Fruit fly (Drosophila melanogaster): ENCODE results near the gene SNF4Agamma.
A peak's percentile ranks its signal among the peaks of the same experiment; 100 is the strongest.

The SNF4Agamma gene

DNA sequence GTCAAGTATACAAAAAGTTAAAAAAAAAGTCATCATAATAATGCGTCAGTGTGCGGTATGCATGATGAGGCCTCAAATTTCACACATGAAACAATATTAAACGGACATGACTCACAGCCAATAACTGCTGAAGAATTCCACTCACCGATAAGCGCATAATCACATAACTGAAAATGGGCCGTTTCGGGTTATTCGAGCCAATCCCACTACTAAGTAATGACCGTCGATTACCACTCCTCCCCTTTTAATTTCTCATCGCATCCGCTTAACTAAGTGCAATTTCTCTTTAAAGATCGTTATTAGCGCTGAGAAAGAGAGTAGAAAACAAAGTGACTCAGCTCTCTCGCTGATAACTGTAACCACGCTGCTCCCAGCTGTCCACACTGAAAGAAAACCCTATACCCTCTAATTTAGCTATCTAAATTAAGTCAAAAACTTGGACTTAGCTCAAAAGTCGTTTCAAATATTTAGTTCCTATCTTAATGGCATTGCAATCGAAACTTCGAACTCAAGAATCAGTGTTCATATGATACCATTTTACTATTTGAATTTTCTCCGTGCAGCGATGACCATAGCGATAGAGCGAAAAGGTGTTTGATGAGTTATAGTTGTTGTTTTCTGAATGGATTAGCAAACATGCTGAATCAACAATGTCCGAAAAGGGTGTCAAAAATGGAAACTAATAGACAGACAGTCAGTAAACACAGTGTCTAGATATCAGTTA is 27.6 kb upstream of the SNF4Agamma start:
- peak; percentile 77 for TF ChIP-seq CG17806 (tag; optimal IDR thresholded peaks at IDR 0.05)
- TF ChIP-seq rn (GFP tag; IDR thresholded peaks at IDR 0.05) = peak; percentile 38; the same call in 1 of the 2 replicates
- 0 out of 2 replicates have a peak, but pooled peaks have one; percentile 10 for TF ChIP-seq CG10348 (GFP tag; IDR thresholded peaks at IDR 0.05)
- peak; percentile 91 for TF ChIP-seq Ets98B (GFP tag; IDR thresholded peaks at IDR 0.05)
- TF ChIP-seq CG15710 (tag; optimal IDR thresholded peaks at IDR 0.05) = peak; percentile 49
- TF ChIP-seq CG12605 (GFP tag; IDR thresholded peaks at IDR 0.05) = peak; percentile 90
- TF ChIP-seq Pif1A (GFP tag; optimal IDR thresholded peaks at IDR 0.05) = no peak
- no peak for TF ChIP-seq D1 (tag; optimal IDR thresholded peaks at IDR 0.05)
- TF ChIP-seq CG8159 (tag; optimal IDR thresholded peaks at IDR 0.05) = peak; percentile 61
- peak; percentile 8 for TF ChIP-seq gl (tag; optimal IDR thresholded peaks at IDR 0.05)
- no peak for TF ChIP-seq CG34367 (tag; optimal IDR thresholded peaks at IDR 0.05)
- TF ChIP-seq fd96Ca (GFP tag; IDR thresholded peaks at IDR 0.05) = peak; percentile 88
- peak; percentile 86 for TF ChIP-seq CG32121 (GFP tag; IDR thresholded peaks at IDR 0.05)
- peak; percentile 85 for TF ChIP-seq CG8301 (tag; optimal IDR thresholded peaks at IDR 0.05)
- TF ChIP-seq Pif1B (GFP tag; optimal IDR thresholded peaks at IDR 0.05) = peak; percentile 78
- peak; percentile 92 for TF ChIP-seq CG4496 (GFP tag; IDR thresholded peaks at IDR 0.05)
- TF ChIP-seq CG13204 (GFP tag; optimal IDR thresholded peaks at IDR 0.05) = no peak
- no peak for TF ChIP-seq CG14655 (GFP tag; optimal IDR thresholded peaks at IDR 0.05)
- TF ChIP-seq CG9948 (tag; optimal IDR thresholded peaks at IDR 0.05) = peak; percentile 62
- peak; percentile 56 for TF ChIP-seq Snoo (tag; optimal IDR thresholded peaks at IDR 0.05)
- TF ChIP-seq EcR (GFP tag; optimal IDR thresholded peaks at IDR 0.05) = no peak

DNA sequence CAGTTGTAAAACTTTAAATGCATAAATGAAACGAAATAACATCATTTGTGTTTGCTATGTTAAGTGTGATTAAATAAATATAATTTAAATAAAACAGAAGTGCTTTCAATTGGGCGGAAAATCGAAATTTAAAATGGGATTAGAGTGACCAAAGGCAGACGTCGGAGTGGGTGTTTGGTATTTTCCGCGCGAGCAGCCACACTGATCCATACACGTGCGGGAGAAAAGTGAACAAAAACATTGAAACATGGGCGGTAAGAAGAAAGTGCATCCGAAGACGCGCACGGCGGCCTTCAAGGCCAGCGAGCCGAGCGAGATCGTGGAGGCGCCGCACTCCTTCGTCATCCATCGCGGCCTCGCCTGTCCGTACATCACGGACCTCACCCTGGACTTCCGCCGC is 24.5 kb upstream of the SNF4Agamma start, which contains the start of gene ppan:
ppan (plus strand) TSS at position 198 of the 400 bp plus-strand sequence.
- TF ChIP-seq CG10348 (GFP tag; IDR thresholded peaks at IDR 0.05) = no peak
- TF ChIP-seq CG34367 (tag; optimal IDR thresholded peaks at IDR 0.05) = no peak

- TF ChIP-seq CG12605 (GFP tag; IDR thresholded peaks at IDR 0.05) = no peak; the same call in 1 of the 2 replicates
- TF ChIP-seq D1 (tag; optimal IDR thresholded peaks at IDR 0.05) = no peak
- no peak for TF ChIP-seq Pif1A (GFP tag; optimal IDR thresholded peaks at IDR 0.05)
- peak; percentile 44 for TF ChIP-seq Ets98B (GFP tag; IDR thresholded peaks at IDR 0.05)
- TF ChIP-seq CG32121 (GFP tag; IDR thresholded peaks at IDR 0.05) = no peak
- 0 out of 3 replicates have a peak, but pooled peaks have one; percentile 47 for TF ChIP-seq CG4496 (GFP tag; IDR thresholded peaks at IDR 0.05)
- peak; percentile 20 for TF ChIP-seq CG9948 (tag; optimal IDR thresholded peaks at IDR 0.05)
- no peak for TF ChIP-seq CG14655 (GFP tag; optimal IDR thresholded peaks at IDR 0.05)
- peak; percentile 45 for TF ChIP-seq CG17806 (tag; optimal IDR thresholded peaks at IDR 0.05)
- peak; percentile 5 for TF ChIP-seq Snoo (tag; optimal IDR thresholded peaks at IDR 0.05)
- TF ChIP-seq EcR (GFP tag; optimal IDR thresholded peaks at IDR 0.05) = no peak
- no peak for TF ChIP-seq CG8159 (tag; optimal IDR thresholded peaks at IDR 0.05)
- TF ChIP-seq CG8301 (tag; optimal IDR thresholded peaks at IDR 0.05) = peak; percentile 43
- TF ChIP-seq CG10348 (GFP tag; IDR thresholded peaks at IDR 0.05) = no peak
- TF ChIP-seq CG15710 (tag; optimal IDR thresholded peaks at IDR 0.05) = peak; percentile 9
Observed at dm6 chr3R:21118784-21119183, 21.8 kb upstream of the SNF4Agamma start, which contains the start of gene Bdbt. Gene Bdbt (minus strand): TSS chr3R:21118856.

DNA sequence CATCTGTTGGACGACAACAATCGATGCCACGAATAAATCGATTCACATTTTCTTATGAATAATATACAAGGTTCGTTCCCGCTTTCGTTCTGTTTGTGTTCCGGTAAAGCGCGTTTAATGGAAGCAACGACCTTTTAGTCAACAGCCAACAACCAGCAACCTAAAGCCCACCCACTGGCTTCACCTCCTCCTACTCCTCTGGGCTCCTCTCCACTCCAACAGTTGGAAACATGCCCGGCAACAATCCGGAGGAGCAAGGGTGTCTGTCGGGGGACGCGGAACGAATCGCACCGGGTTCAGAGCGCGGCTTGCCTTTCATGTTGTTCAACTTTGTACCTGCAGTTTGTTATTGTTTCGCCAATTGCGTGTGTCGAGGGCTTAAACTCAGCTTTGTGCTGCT is 16.3 kb upstream of the SNF4Agamma start:
- TF ChIP-seq CG34367 (tag; optimal IDR thresholded peaks at IDR 0.05) (no peak), EcR (GFP tag; optimal IDR thresholded peaks at IDR 0.05) (peak; percentile 96)

DNA sequence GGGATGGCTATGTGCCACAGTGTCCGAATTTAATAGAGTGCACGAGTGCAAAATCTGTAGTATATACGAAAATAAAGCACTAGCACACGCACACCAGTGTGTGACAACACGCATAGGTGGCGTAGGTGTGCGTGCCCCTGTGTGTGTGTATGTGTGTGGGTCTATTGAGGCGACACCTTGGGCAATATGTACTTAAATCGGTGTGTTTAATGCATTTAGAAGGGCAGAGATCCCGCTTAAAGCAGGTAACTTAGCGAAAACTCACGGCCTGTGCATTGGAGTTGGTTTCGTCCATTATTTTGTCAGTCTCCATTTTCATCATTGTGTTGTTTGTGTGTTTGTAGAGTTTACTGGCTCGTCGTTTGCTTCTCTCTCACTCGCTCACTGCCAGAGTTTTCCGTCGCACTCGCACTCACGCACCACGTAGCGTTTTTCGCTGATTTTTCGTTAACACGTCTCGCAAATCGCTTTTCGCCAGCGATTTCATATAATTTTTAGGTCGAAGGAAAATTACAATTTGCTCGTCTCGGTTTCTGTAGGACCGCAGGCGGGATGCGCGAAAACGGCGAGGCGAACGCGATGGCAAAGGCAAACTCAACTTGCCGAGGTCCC is 13.8 kb upstream of the SNF4Agamma start:
- TF ChIP-seq EcR (GFP tag; optimal IDR thresholded peaks at IDR 0.05) (peak; percentile 66), fd96Ca (GFP tag; IDR thresholded peaks at IDR 0.05) (no peak)

- TF ChIP-seq CG8301 (tag; optimal IDR thresholded peaks at IDR 0.05) = no peak
- peak; percentile 77; the same call in 2 of the 3 replicates for TF ChIP-seq CG4496 (GFP tag; IDR thresholded peaks at IDR 0.05)
- no peak for TF ChIP-seq CG14655 (GFP tag; optimal IDR thresholded peaks at IDR 0.05)
- no peak for TF ChIP-seq D1 (tag; optimal IDR thresholded peaks at IDR 0.05)
- peak; percentile 12; the same call in 1 of the 3 replicates for TF ChIP-seq fd96Ca (GFP tag; IDR thresholded peaks at IDR 0.05)
- peak; percentile 13 for TF ChIP-seq CG15710 (tag; optimal IDR thresholded peaks at IDR 0.05)
- no peak for TF ChIP-seq Pif1B (GFP tag; optimal IDR thresholded peaks at IDR 0.05)
- no peak for TF ChIP-seq rn (GFP tag; IDR thresholded peaks at IDR 0.05)
- TF ChIP-seq CG12605 (GFP tag; IDR thresholded peaks at IDR 0.05) = no peak
- TF ChIP-seq CG9948 (tag; optimal IDR thresholded peaks at IDR 0.05) = no peak
- peak; percentile 34; the same call in 1 of the 2 replicates for TF ChIP-seq Ets98B (GFP tag; IDR thresholded peaks at IDR 0.05)
- no peak for TF ChIP-seq CG17806 (tag; optimal IDR thresholded peaks at IDR 0.05)
- TF ChIP-seq Pif1A (GFP tag; optimal IDR thresholded peaks at IDR 0.05) = no peak
- TF ChIP-seq EcR (GFP tag; optimal IDR thresholded peaks at IDR 0.05) = no peak
- peak; percentile 53 for TF ChIP-seq Snoo (tag; optimal IDR thresholded peaks at IDR 0.05)
- peak; percentile 27; the same call in 1 of the 2 replicates for TF ChIP-seq CG32121 (GFP tag; IDR thresholded peaks at IDR 0.05)
- no peak for TF ChIP-seq CG8159 (tag; optimal IDR thresholded peaks at IDR 0.05)
- no peak for TF ChIP-seq CG10348 (GFP tag; IDR thresholded peaks at IDR 0.05)
- TF ChIP-seq CG13204 (GFP tag; optimal IDR thresholded peaks at IDR 0.05) = no peak
Observed at dm6 chr3R:21127352-21127985, 13.1 kb upstream of the SNF4Agamma start, which contains the start of the genes slmb and CG5793. Gene slmb (minus strand): TSS chr3R:21127485. Gene CG5793 (plus strand): TSS chr3R:21127573.

Measured in whole organism, pupa.